Worm (Caenorhabditis elegans): ENCODE data around the gene ephx-1.

The ephx-1 gene

ce11 chrII:4002134-4002533, 2.6 kb upstream of the ephx-1 start:
- TF ChIP-seq ref-1 (GFP tag; conservative IDR thresholded peaks at IDR 0.05) (no peak), med-1 (GFP tag; optimal IDR thresholded peaks at IDR 0.05; ENCODE audit: insufficient read depth) (no peak), ztf-23 (GFP tag; IDR thresholded peaks at IDR 0.05) (no peak), klf-2 (GFP tag; conservative IDR thresholded peaks at IDR 0.05) (no peak)

ce11 chrII:4007972-4008371, 3.3 kb downstream of the ephx-1 start:
- TF ChIP-seq klf-2 (GFP tag; conservative IDR thresholded peaks at IDR 0.05) = no peak
- no peak for TF ChIP-seq flt-1 (GFP tag; IDR thresholded peaks at IDR 0.05)
- TF ChIP-seq ztf-23 (GFP tag; IDR thresholded peaks at IDR 0.05) = no peak
- TF ChIP-seq med-1 (GFP tag; optimal IDR thresholded peaks at IDR 0.05; ENCODE audit: insufficient read depth) = no peak
- TF ChIP-seq ztf-29 (GFP tag; IDR thresholded peaks at IDR 0.05) = no peak
- TF ChIP-seq tab-1 (GFP tag; IDR thresholded peaks at IDR 0.05) = no peak
- no peak for TF ChIP-seq T22C8.4 (GFP tag; IDR thresholded peaks at IDR 0.05)
- TF ChIP-seq cog-1 (tag; optimal IDR thresholded peaks at IDR 0.05) = no peak
- no peak for TF ChIP-seq ref-1 (GFP tag; conservative IDR thresholded peaks at IDR 0.05)

- TF ChIP-seq flt-1 (GFP tag; IDR thresholded peaks at IDR 0.05) (no peak), tab-1 (GFP tag; IDR thresholded peaks at IDR 0.05) (no peak), ref-1 (GFP tag; conservative IDR thresholded peaks at IDR 0.05) (no peak), T22C8.4 (GFP tag; IDR thresholded peaks at IDR 0.05) (no peak), ztf-23 (GFP tag; IDR thresholded peaks at IDR 0.05) (no peak), med-1 (GFP tag; optimal IDR thresholded peaks at IDR 0.05; ENCODE audit: insufficient read depth) (no peak), klf-2 (GFP tag; conservative IDR thresholded peaks at IDR 0.05) (no peak), ztf-29 (GFP tag; IDR thresholded peaks at IDR 0.05) (no peak), cog-1 (tag; optimal IDR thresholded peaks at IDR 0.05) (no peak)
These were observed 6.8 kb downstream of the ephx-1 start for ce11 chrII:4011518-4011917.

- TF ChIP-seq ztf-29 (GFP tag; IDR thresholded peaks at IDR 0.05) (no peak), med-1 (GFP tag; optimal IDR thresholded peaks at IDR 0.05; ENCODE audit: insufficient read depth) (no peak), ref-1 (GFP tag; conservative IDR thresholded peaks at IDR 0.05) (no peak), tab-1 (GFP tag; IDR thresholded peaks at IDR 0.05) (no peak), T22C8.4 (GFP tag; IDR thresholded peaks at IDR 0.05) (no peak), klf-2 (GFP tag; conservative IDR thresholded peaks at IDR 0.05) (no peak), ztf-23 (GFP tag; IDR thresholded peaks at IDR 0.05) (no peak), flt-1 (GFP tag; IDR thresholded peaks at IDR 0.05) (no peak), cog-1 (tag; optimal IDR thresholded peaks at IDR 0.05) (no peak)
These were observed 13.9 kb downstream of the ephx-1 start, which contains the start of gene K07D4.6 for ce11 chrII:4018617-4019016. TSS of gene K07D4.6 (minus strand) at chrII:4018717.

ce11 chrII:4025462-4025861, 20.7 kb downstream of the ephx-1 start, which contains the start of gene K07D4.5:
TSS of gene K07D4.5 (minus strand) at chrII:4025562.
- TF ChIP-seq T22C8.4 (GFP tag; IDR thresholded peaks at IDR 0.05) (no peak), flt-1 (GFP tag; IDR thresholded peaks at IDR 0.05) (no peak), med-1 (GFP tag; optimal IDR thresholded peaks at IDR 0.05; ENCODE audit: insufficient read depth) (no peak), cog-1 (tag; optimal IDR thresholded peaks at IDR 0.05) (no peak), ztf-29 (GFP tag; IDR thresholded peaks at IDR 0.05) (no peak), ztf-23 (GFP tag; IDR thresholded peaks at IDR 0.05) (no peak), tab-1 (GFP tag; IDR thresholded peaks at IDR 0.05) (no peak), ref-1 (GFP tag; conservative IDR thresholded peaks at IDR 0.05) (no peak), klf-2 (GFP tag; conservative IDR thresholded peaks at IDR 0.05) (no peak)

ce11 chrII:4028276-4028675, 23.6 kb downstream of the ephx-1 start, which contains the start of gene K07D4.9:
TSS of gene K07D4.9 (plus strand) at chrII:4028576.
- TF ChIP-seq flt-1 (GFP tag; IDR thresholded peaks at IDR 0.05) = no peak
- TF ChIP-seq T22C8.4 (GFP tag; IDR thresholded peaks at IDR 0.05) = no peak
- TF ChIP-seq cog-1 (tag; optimal IDR thresholded peaks at IDR 0.05) = no peak
- TF ChIP-seq med-1 (GFP tag; optimal IDR thresholded peaks at IDR 0.05; ENCODE audit: insufficient read depth) = no peak
- no peak for TF ChIP-seq klf-2 (GFP tag; conservative IDR thresholded peaks at IDR 0.05)
- no peak for TF ChIP-seq tab-1 (GFP tag; IDR thresholded peaks at IDR 0.05)
- TF ChIP-seq ztf-29 (GFP tag; IDR thresholded peaks at IDR 0.05) = no peak
- no peak for TF ChIP-seq ztf-23 (GFP tag; IDR thresholded peaks at IDR 0.05)
- TF ChIP-seq ref-1 (GFP tag; conservative IDR thresholded peaks at IDR 0.05) = no peak

ce11 chrII:4032293-4032692, 27.6 kb downstream of the ephx-1 start, which contains the start of gene K07D4.4:
TSS of gene K07D4.4 (minus strand) at chrII:4032393.
- TF ChIP-seq T22C8.4 (GFP tag; IDR thresholded peaks at IDR 0.05) = no peak
- TF ChIP-seq cog-1 (tag; optimal IDR thresholded peaks at IDR 0.05) = no peak
- TF ChIP-seq tab-1 (GFP tag; IDR thresholded peaks at IDR 0.05) = no peak
- no peak for TF ChIP-seq med-1 (GFP tag; optimal IDR thresholded peaks at IDR 0.05; ENCODE audit: insufficient read depth)
- no peak for TF ChIP-seq flt-1 (GFP tag; IDR thresholded peaks at IDR 0.05)
- no peak for TF ChIP-seq klf-2 (GFP tag; conservative IDR thresholded peaks at IDR 0.05)
- TF ChIP-seq ztf-29 (GFP tag; IDR thresholded peaks at IDR 0.05) = no peak
- TF ChIP-seq ztf-23 (GFP tag; IDR thresholded peaks at IDR 0.05) = no peak
- no peak for TF ChIP-seq ref-1 (GFP tag; conservative IDR thresholded peaks at IDR 0.05)

ce11 chrII:4038541-4038940, 33.8 kb downstream of the ephx-1 start, which contains the start of gene pqn-48:
TSS of gene pqn-48 (plus strand) at chrII:4038884.
- TF ChIP-seq ztf-29 (GFP tag; IDR thresholded peaks at IDR 0.05) (no peak), T22C8.4 (GFP tag; IDR thresholded peaks at IDR 0.05) (no peak), ztf-23 (GFP tag; IDR thresholded peaks at IDR 0.05) (no peak), ref-1 (GFP tag; conservative IDR thresholded peaks at IDR 0.05) (no peak), med-1 (GFP tag; optimal IDR thresholded peaks at IDR 0.05; ENCODE audit: insufficient read depth) (no peak), tab-1 (GFP tag; IDR thresholded peaks at IDR 0.05) (no peak), klf-2 (GFP tag; conservative IDR thresholded peaks at IDR 0.05) (no peak), cog-1 (tag; optimal IDR thresholded peaks at IDR 0.05) (no peak), flt-1 (GFP tag; IDR thresholded peaks at IDR 0.05) (no peak)

ce11 chrII:4040066-4040465, 35.4 kb downstream of the ephx-1 start:
- TF ChIP-seq ztf-23 (GFP tag; IDR thresholded peaks at IDR 0.05) (0 out of 2 replicates have a peak, but pooled peaks have one; percentile 36), T22C8.4 (GFP tag; IDR thresholded peaks at IDR 0.05) (no peak)

ce11 chrII:4042696-4043095, 38.0 kb downstream of the ephx-1 start:
- TF ChIP-seq T22C8.4 (GFP tag; IDR thresholded peaks at IDR 0.05) = no peak
- TF ChIP-seq klf-2 (GFP tag; conservative IDR thresholded peaks at IDR 0.05) = no peak
- no peak for TF ChIP-seq tab-1 (GFP tag; IDR thresholded peaks at IDR 0.05)
- no peak for TF ChIP-seq flt-1 (GFP tag; IDR thresholded peaks at IDR 0.05)
- no peak for TF ChIP-seq ztf-29 (GFP tag; IDR thresholded peaks at IDR 0.05)
- TF ChIP-seq ztf-23 (GFP tag; IDR thresholded peaks at IDR 0.05) = no peak
- TF ChIP-seq cog-1 (tag; optimal IDR thresholded peaks at IDR 0.05) = no peak
- no peak for TF ChIP-seq ref-1 (GFP tag; conservative IDR thresholded peaks at IDR 0.05)
- no peak for TF ChIP-seq med-1 (GFP tag; optimal IDR thresholded peaks at IDR 0.05; ENCODE audit: insufficient read depth)

Data from whole organism, midembryonic.